Fruit fly (Drosophila melanogaster) whole organism, wandering third instar larva: ENCODE data around the gene CG14339.

Source experiments
- Abd-B ChIP-seq: fragments of >200 bp; optimal IDR thresholded peaks from 2 replicates; lab custom pipeline; 2017; ENCODE audit warnings: missing biosample characterization, missing genetic modification characterization
- CG32264 ChIP-seq: fragments of 200-800 bp; sonication (Bioruptor generic); optimal IDR thresholded peaks from 2 replicates; lab custom pipeline; 2016; ENCODE audit warnings: missing biosample characterization, missing genetic modification characterization
- CG9705 ChIP-seq: fragments of 200-800 bp; sonication (Bioruptor generic); optimal IDR thresholded peaks from 2 replicates; lab custom pipeline; 2018; ENCODE audit warnings: missing biosample characterization, mild to moderate bottlenecking, missing genetic modification characterization
- CrebA ChIP-seq: fragments of 200-800 bp; sonication (Bioruptor generic); optimal IDR thresholded peaks from 2 replicates; lab custom pipeline; 2016; ENCODE audit warnings: missing biosample characterization, mild to moderate bottlenecking, missing genetic modification characterization, borderline replicate concordance
- Dfd ChIP-seq: fragments of >200 bp; optimal IDR thresholded peaks from 2 replicates; lab custom pipeline; 2017; ENCODE audit warnings: missing biosample characterization, missing genetic modification characterization
- Dif ChIP-seq: fragments of 200-275, 200-300 bp; sonication (Bioruptor generic); optimal IDR thresholded peaks from 2 replicates; lab custom pipeline; 2018; ENCODE audit warnings: missing biosample characterization, missing genetic modification characterization; ENCODE audit not compliant: partially characterized antibody
- GATAd ChIP-seq: sonication (Bioruptor generic); optimal IDR thresholded peaks from 2 replicates; lab custom pipeline; 2016; ENCODE audit warnings: missing biosample characterization, missing genetic modification characterization
- HLH106 ChIP-seq: fragments of 200-800 bp; optimal IDR thresholded peaks from 3 replicates; lab custom pipeline; 2019; ENCODE audit warnings: missing biosample characterization, mild to moderate bottlenecking, missing genetic modification characterization, moderate library complexity
- Hnf4 ChIP-seq: fragments of 200-800 bp; sonication (Bioruptor generic); optimal IDR thresholded peaks from 2 replicates; lab custom pipeline; 2016; ENCODE audit warnings: missing biosample characterization, mild to moderate bottlenecking, missing genetic modification characterization
- Hr78 ChIP-seq: fragments of >200 bp; optimal IDR thresholded peaks from 2 replicates; lab custom pipeline; 2017; ENCODE audit warnings: missing biosample characterization, missing genetic modification characterization
- Hr83 ChIP-seq: fragments of 200-300 bp; sonication (Bioruptor generic); optimal IDR thresholded peaks from 2 replicates; lab custom pipeline; 2016; ENCODE audit warnings: missing biosample characterization, mild to moderate bottlenecking, missing genetic modification characterization, moderate library complexity; ENCODE audit not compliant: poor library complexity, severe bottlenecking
- Jra ChIP-seq: sonication (Bioruptor generic); optimal IDR thresholded peaks from 2 replicates; lab custom pipeline; 2016; ENCODE audit warnings: missing biosample characterization, missing genetic modification characterization
- Mio ChIP-seq: sonication (Bioruptor generic); optimal IDR thresholded peaks from 2 replicates; lab custom pipeline; 2016; ENCODE audit warnings: missing biosample characterization, missing genetic modification characterization
- Myc ChIP-seq: fragments of >200 bp; optimal IDR thresholded peaks from 2 replicates; lab custom pipeline; 2017
- N ChIP-seq: fragments of >200 bp; optimal IDR thresholded peaks from 2 replicates; lab custom pipeline; 2018; ENCODE audit warnings: missing biosample characterization, missing external identifiers, missing genetic modification characterization
- OdsH ChIP-seq: fragments of 200-800 bp; sonication (Bioruptor generic); optimal IDR thresholded peaks from 2 replicates; lab custom pipeline; 2016; ENCODE audit warnings: missing biosample characterization, mild to moderate bottlenecking, missing genetic modification characterization
- Rel ChIP-seq, 2 experiments: fragments of 200-800 bp; sonication (Bioruptor generic) in 1 of 2; optimal IDR thresholded peaks; 2 replicates in 1 of 2; 3 replicates in 1 of 2; lab custom pipeline; 2016 to 2019; ENCODE audit warnings: mild to moderate bottlenecking in 2 of 2, missing biosample characterization in 2 of 2, missing genetic modification characterization in 2 of 2, moderate library complexity in 1 of 2
- Sp1 ChIP-seq: fragments of 200-800 bp; sonication (Bioruptor generic); optimal IDR thresholded peaks from 3 replicates; lab custom pipeline; 2019; ENCODE audit warnings: missing biosample characterization, mild to moderate bottlenecking, missing genetic modification characterization, moderate library complexity
- Vsx2 ChIP-seq: fragments of 200-300, 225-300 bp; sonication (Bioruptor generic); optimal IDR thresholded peaks from 2 replicates; lab custom pipeline; 2018; ENCODE audit warnings: missing biosample characterization, missing genetic modification characterization; ENCODE audit not compliant: partially characterized antibody
- br ChIP-seq: fragments of 200-800 bp; sonication (Bioruptor generic); optimal IDR thresholded peaks from 2 replicates; lab custom pipeline; 2016; ENCODE audit warnings: missing biosample characterization, missing genetic modification characterization
- brk ChIP-seq: fragments of 200-800 bp; sonication (Bioruptor generic); optimal IDR thresholded peaks from 2 replicates; lab custom pipeline; 2016; ENCODE audit warnings: missing biosample characterization, mild to moderate bottlenecking, missing genetic modification characterization
- dl ChIP-seq, 2 experiments: fragments of 175-275, 200-275 bp in 1 of 2; fragments of 200-275 bp in 1 of 2; sonication (Bioruptor generic); optimal IDR thresholded peaks; lab custom pipeline; 2018; ENCODE audit warnings: mild to moderate bottlenecking in 2 of 2, missing biosample characterization in 2 of 2, missing genetic modification characterization in 2 of 2, moderate library complexity in 2 of 2; ENCODE audit not compliant: partially characterized antibody in 2 of 2, insufficient read depth in 1 of 2
- dmrt93B ChIP-seq: fragments of 200-800 bp; sonication (Bioruptor generic); optimal IDR thresholded peaks from 2 replicates; lab custom pipeline; 2018; ENCODE audit warnings: missing biosample characterization, mild to moderate bottlenecking, missing genetic modification characterization
- dsf ChIP-seq: sonication (Bioruptor generic); optimal IDR thresholded peaks from 2 replicates; lab custom pipeline; 2016; ENCODE audit warnings: missing biosample characterization, missing genetic modification characterization, borderline replicate concordance
- ey ChIP-seq: fragments of 200-800 bp; sonication (Bioruptor generic); optimal IDR thresholded peaks from 2 replicates; lab custom pipeline; 2016; ENCODE audit warnings: missing biosample characterization, missing genetic modification characterization
- foxo ChIP-seq, 2 experiments: fragments of 200-800 bp; sonication (Bioruptor generic); optimal IDR thresholded peaks; 2 replicates in 1 of 2; 3 replicates in 1 of 2; lab custom pipeline; 2016 to 2017; ENCODE audit warnings: missing biosample characterization in 2 of 2, missing genetic modification characterization in 2 of 2
- fru ChIP-seq: fragments of 200-800 bp; sonication (Bioruptor generic); optimal IDR thresholded peaks from 3 replicates; lab custom pipeline; 2016; ENCODE audit warnings: missing biosample characterization, mild to moderate bottlenecking, missing genetic modification characterization
- h ChIP-seq: fragments of 200-800 bp; sonication (Bioruptor generic); optimal IDR thresholded peaks from 3 replicates; lab custom pipeline; 2016; ENCODE audit warnings: missing biosample characterization, mild to moderate bottlenecking, missing genetic modification characterization
- jim ChIP-seq: fragments of 175-275, 200-325 bp; sonication (Bioruptor generic); optimal IDR thresholded peaks from 2 replicates; lab custom pipeline; 2016; ENCODE audit warnings: missing biosample characterization, mild to moderate bottlenecking, missing genetic modification characterization
- lola ChIP-seq: fragments of >200 bp; optimal IDR thresholded peaks from 2 replicates; lab custom pipeline; 2017; ENCODE audit warnings: missing biosample characterization, missing genetic modification characterization
- pan ChIP-seq: fragments of >200 bp; optimal IDR thresholded peaks from 2 replicates; lab custom pipeline; 2017
- psq ChIP-seq: fragments of 200-800 bp; sonication (Bioruptor generic); optimal IDR thresholded peaks from 3 replicates; lab custom pipeline; 2017; ENCODE audit warnings: missing biosample characterization, mild to moderate bottlenecking, missing genetic modification characterization, moderate library complexity
- rgr ChIP-seq: fragments of 200-800 bp; sonication (Bioruptor generic); optimal IDR thresholded peaks from 3 replicates; lab custom pipeline; 2016; ENCODE audit warnings: missing biosample characterization, mild to moderate bottlenecking, missing genetic modification characterization
- sage ChIP-seq: fragments of 200-800 bp; sonication (Bioruptor generic); optimal IDR thresholded peaks from 2 replicates; lab custom pipeline; 2016; ENCODE audit warnings: missing biosample characterization, mild to moderate bottlenecking, missing genetic modification characterization
- sv ChIP-seq: fragments of 200-800 bp; sonication (Bioruptor generic); optimal IDR thresholded peaks from 3 replicates; lab custom pipeline; 2016; ENCODE audit warnings: missing biosample characterization, missing genetic modification characterization
- tai ChIP-seq: sonication (Bioruptor generic); optimal IDR thresholded peaks from 2 replicates; lab custom pipeline; 2016; ENCODE audit warnings: missing biosample characterization, missing genetic modification characterization
- usp ChIP-seq: fragments of >200 bp; optimal IDR thresholded peaks from 2 replicates; lab custom pipeline; 2017; ENCODE audit warnings: missing biosample characterization, missing genetic modification characterization
- woc ChIP-seq: sonication (Bioruptor generic); optimal IDR thresholded peaks from 2 replicates; lab custom pipeline; 2016; ENCODE audit warnings: missing biosample characterization, mild to moderate bottlenecking, missing genetic modification characterization

Gene CG14339

DNA sequence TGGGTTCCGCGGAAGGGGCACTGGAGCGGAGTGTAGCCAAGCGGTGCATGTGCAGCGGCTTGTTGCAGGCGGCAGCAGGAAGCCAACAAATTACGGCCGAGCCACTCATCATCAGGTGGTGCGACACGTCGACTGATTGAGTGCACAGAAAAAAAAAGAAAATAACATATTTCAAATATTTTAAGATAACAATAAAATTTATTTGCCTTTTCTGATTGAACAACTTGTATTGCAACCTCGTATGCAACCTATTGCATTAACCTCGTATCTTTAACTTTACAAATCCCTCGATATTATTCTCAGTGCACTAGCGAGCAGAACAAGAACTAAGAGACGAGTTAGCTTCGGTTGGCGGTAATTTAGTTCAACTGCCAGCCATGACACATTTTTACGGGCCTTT is 38.0 kb upstream of the CG14339 start (continued):
- no peak for TF ChIP-seq N
- no peak for TF ChIP-seq Rel (GFP tag; optimal IDR thresholded peaks at IDR 0.05; lab: Kevin White, UChicago)
- TF ChIP-seq Rel (tag; optimal IDR thresholded peaks at IDR 0.05; lab: Kevin White, UChicago), result no peak
- peak; percentile 25 for TF ChIP-seq Sp1 (GFP tag; lab: Kevin White, UChicago)
- TF ChIP-seq foxo (GFP tag; optimal IDR thresholded peaks at IDR 0.05; lab: Kevin White, UChicago), result peak in 1 of 2 experiments; percentile 46
- peak; percentile 43 for TF ChIP-seq fru (GFP tag; lab: Kevin White, UChicago)
- no peak for TF ChIP-seq CG9705 (GFP tag; lab: Kevin White, UChicago)
- no peak for TF ChIP-seq tai (GFP tag; lab: Kevin White, UChicago)
- no peak for TF ChIP-seq Abd-B (GFP tag; lab: Kevin White, UChicago)
- no peak for TF ChIP-seq Myc (lab: Kevin White, UChicago)
- TF ChIP-seq ey (GFP tag; lab: Kevin White, UChicago), result peak; percentile 6
- no peak for TF ChIP-seq brk (GFP tag; lab: Kevin White, UChicago)

dm6 chr2L:1070941-1071340 is 37.4 kb upstream of the CG14339 start:
- TF ChIP-seq OdsH (GFP tag; lab: Kevin White, UChicago) (peak; percentile 5), pan (no peak), CG9705 (GFP tag; lab: Kevin White, UChicago) (no peak), dl (GFP tag; optimal IDR thresholded peaks at IDR 0.05; lab: Kevin White, UChicago; ENCODE audit: insufficient read depth in 1 of 2, partially characterized antibody in 2 of 2) (no peak), usp (no peak), Hr83 (no peak), ey (GFP tag; lab: Kevin White, UChicago) (peak; percentile 56), fru (GFP tag; lab: Kevin White, UChicago) (peak; percentile 65), br (GFP tag; lab: Kevin White, UChicago) (peak; percentile 20), woc (peak; percentile 12), dmrt93B (GFP tag; lab: Kevin White, UChicago) (peak; percentile 2), HLH106 (peak; percentile 53), foxo (GFP tag; optimal IDR thresholded peaks at IDR 0.05; lab: Kevin White, UChicago) (peak in 1 of 2 experiments; percentile 68), sage (GFP tag; lab: Kevin White, UChicago) (no peak), rgr (GFP tag; lab: Kevin White, UChicago) (peak; percentile 42), Sp1 (GFP tag; lab: Kevin White, UChicago) (peak; percentile 20), h (GFP tag; lab: Kevin White, UChicago) (peak; percentile 56), Dif (GFP tag; lab: Kevin White, UChicago) (no peak)
- TF ChIP-seq, all 38 proteins: peak for 11

- TF ChIP-seq OdsH (GFP tag; lab: Kevin White, UChicago) (peak; percentile 94), ey (GFP tag; lab: Kevin White, UChicago) (peak; percentile 82), Mio (GFP tag; lab: Kevin White, UChicago) (peak; percentile 53), tai (GFP tag; lab: Kevin White, UChicago) (no peak), pan (no peak), br (GFP tag; lab: Kevin White, UChicago) (peak; percentile 79), Hnf4 (GFP tag; lab: Kevin White, UChicago) (peak; percentile 92), Jra (GFP tag; lab: Kevin White, UChicago) (peak; percentile 88), CrebA (GFP tag; lab: Kevin White, UChicago) (no peak), dl (GFP tag; optimal IDR thresholded peaks at IDR 0.05; lab: Kevin White, UChicago; ENCODE audit: insufficient read depth in 1 of 2, partially characterized antibody in 2 of 2) (no peak), brk (GFP tag; lab: Kevin White, UChicago) (no peak), Vsx2 (no peak), Dfd (no peak), h (GFP tag; lab: Kevin White, UChicago) (peak; percentile 95), rgr (GFP tag; lab: Kevin White, UChicago) (peak; percentile 96), lola (no peak), dmrt93B (GFP tag; lab: Kevin White, UChicago) (peak; percentile 67), foxo (GFP tag; optimal IDR thresholded peaks at IDR 0.05; lab: Kevin White, UChicago) (peak; percentile 34 to 79), N (no peak), sv (GFP tag; lab: Kevin White, UChicago) (peak; percentile 90), CG32264 (GFP tag; lab: Kevin White, UChicago) (peak; percentile 74), psq (GFP tag; lab: Kevin White, UChicago) (peak; percentile 75), dsf (GFP tag; lab: Kevin White, UChicago) (no peak), jim (peak; percentile 99), Dif (GFP tag; lab: Kevin White, UChicago) (no peak), Rel (GFP tag; optimal IDR thresholded peaks at IDR 0.05; lab: Kevin White, UChicago) (no peak), Rel (tag; optimal IDR thresholded peaks at IDR 0.05; lab: Kevin White, UChicago) (no peak), CG9705 (GFP tag; lab: Kevin White, UChicago) (no peak), Sp1 (GFP tag; lab: Kevin White, UChicago) (peak; percentile 39), HLH106 (peak; percentile 52), woc (peak; percentile 36), fru (GFP tag; lab: Kevin White, UChicago) (peak; percentile 84), Abd-B (GFP tag; lab: Kevin White, UChicago) (no peak), Hr83 (peak; percentile 100), Myc (lab: Kevin White, UChicago) (no peak), usp (no peak), Hr78 (GFP tag; lab: Kevin White, UChicago) (no peak), sage (GFP tag; lab: Kevin White, UChicago) (no peak), GATAd (GFP tag; lab: Kevin White, UChicago) (peak; percentile 90)
These were observed 36.2 kb upstream of the CG14339 start for dm6 chr2L:1072184-1072583.
